Fruit fly (Drosophila melanogaster) whole organism, wandering third instar larva: Measurements from ENCODE around the gene CG13893.

Source experiments
- Dfd ChIP-seq: fragments of >200 bp; optimal IDR thresholded peaks from 2 replicates; lab custom pipeline; 2017; ENCODE audit warnings: missing biosample characterization, missing genetic modification characterization
- HLH106 ChIP-seq: fragments of 200-800 bp; optimal IDR thresholded peaks from 3 replicates; lab custom pipeline; 2019; ENCODE audit warnings: missing biosample characterization, mild to moderate bottlenecking, missing genetic modification characterization, moderate library complexity
- Hr78 ChIP-seq: fragments of >200 bp; optimal IDR thresholded peaks from 2 replicates; lab custom pipeline; 2017; ENCODE audit warnings: missing biosample characterization, missing genetic modification characterization
- Mio ChIP-seq: sonication (Bioruptor generic); optimal IDR thresholded peaks from 2 replicates; lab custom pipeline; 2016; ENCODE audit warnings: missing biosample characterization, missing genetic modification characterization
- dmrt93B ChIP-seq: fragments of 200-800 bp; sonication (Bioruptor generic); optimal IDR thresholded peaks from 2 replicates; lab custom pipeline; 2018; ENCODE audit warnings: missing biosample characterization, mild to moderate bottlenecking, missing genetic modification characterization
- foxo ChIP-seq, 2 experiments: fragments of 200-800 bp; sonication (Bioruptor generic); optimal IDR thresholded peaks; 2 replicates in 1 of 2; 3 replicates in 1 of 2; lab custom pipeline; 2016 to 2017; ENCODE audit warnings: missing biosample characterization in 2 of 2, missing genetic modification characterization in 2 of 2
- jim ChIP-seq: fragments of 175-275, 200-325 bp; sonication (Bioruptor generic); optimal IDR thresholded peaks from 2 replicates; lab custom pipeline; 2016; ENCODE audit warnings: missing biosample characterization, mild to moderate bottlenecking, missing genetic modification characterization
- pan ChIP-seq: fragments of >200 bp; optimal IDR thresholded peaks from 2 replicates; lab custom pipeline; 2017
- psq ChIP-seq: fragments of 200-800 bp; sonication (Bioruptor generic); optimal IDR thresholded peaks from 3 replicates; lab custom pipeline; 2017; ENCODE audit warnings: missing biosample characterization, mild to moderate bottlenecking, missing genetic modification characterization, moderate library complexity
- sage ChIP-seq: fragments of 200-800 bp; sonication (Bioruptor generic); optimal IDR thresholded peaks from 2 replicates; lab custom pipeline; 2016; ENCODE audit warnings: missing biosample characterization, mild to moderate bottlenecking, missing genetic modification characterization

DNA sequence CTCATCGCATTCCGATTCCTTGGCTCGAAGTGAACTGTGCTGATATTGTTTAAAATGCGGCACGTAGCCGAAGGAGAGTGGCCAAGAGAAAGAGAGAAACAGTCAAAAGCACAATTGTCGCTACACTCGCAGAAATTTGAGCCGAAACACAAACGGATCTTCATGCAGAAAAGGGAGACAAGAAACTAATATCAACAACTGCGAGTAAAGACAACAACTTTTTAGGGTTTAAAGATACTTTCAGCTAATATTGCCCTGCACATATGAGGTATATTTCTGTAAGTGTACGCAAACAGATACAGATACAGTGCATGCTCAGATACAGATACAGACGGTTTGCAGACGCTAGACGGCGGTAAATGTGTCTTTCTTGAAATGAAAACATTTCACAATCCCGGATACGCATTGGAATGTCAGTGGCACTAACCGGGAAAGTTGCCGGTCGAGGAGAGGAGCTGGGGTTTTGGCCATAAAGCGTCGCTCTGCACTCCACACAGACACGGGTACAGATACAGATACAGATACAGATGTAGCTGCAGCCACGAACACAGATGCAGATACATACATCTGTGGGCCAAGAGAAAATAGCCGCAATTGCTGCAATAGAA is 40.4 kb upstream of the CG13893 start:
- TF ChIP-seq Hr78 (GFP tag; lab: Kevin White, UChicago): no peak
- TF ChIP-seq foxo (GFP tag; optimal IDR thresholded peaks at IDR 0.05; lab: Kevin White, UChicago): peak in 1 of 2 experiments; percentile 88
- TF ChIP-seq jim (GFP tag; lab: Kevin White, UChicago): no peak
- TF ChIP-seq pan (lab: Kevin White, UChicago): no peak
- peak; percentile 87 for TF ChIP-seq psq (GFP tag; lab: Kevin White, UChicago)
- peak; percentile 49 for TF ChIP-seq sage (GFP tag; lab: Kevin White, UChicago)
- no peak for TF ChIP-seq Dfd (GFP tag; lab: Kevin White, UChicago)
- no peak for TF ChIP-seq Mio (GFP tag; lab: Kevin White, UChicago)
- peak; percentile 70 for TF ChIP-seq dmrt93B
- TF ChIP-seq HLH106 (tag; lab: Kevin White, UChicago): peak; percentile 70
